Worm (Caenorhabditis elegans): ENCODE results near the gene K02C4.2.

Gene K02C4.2

DNA sequence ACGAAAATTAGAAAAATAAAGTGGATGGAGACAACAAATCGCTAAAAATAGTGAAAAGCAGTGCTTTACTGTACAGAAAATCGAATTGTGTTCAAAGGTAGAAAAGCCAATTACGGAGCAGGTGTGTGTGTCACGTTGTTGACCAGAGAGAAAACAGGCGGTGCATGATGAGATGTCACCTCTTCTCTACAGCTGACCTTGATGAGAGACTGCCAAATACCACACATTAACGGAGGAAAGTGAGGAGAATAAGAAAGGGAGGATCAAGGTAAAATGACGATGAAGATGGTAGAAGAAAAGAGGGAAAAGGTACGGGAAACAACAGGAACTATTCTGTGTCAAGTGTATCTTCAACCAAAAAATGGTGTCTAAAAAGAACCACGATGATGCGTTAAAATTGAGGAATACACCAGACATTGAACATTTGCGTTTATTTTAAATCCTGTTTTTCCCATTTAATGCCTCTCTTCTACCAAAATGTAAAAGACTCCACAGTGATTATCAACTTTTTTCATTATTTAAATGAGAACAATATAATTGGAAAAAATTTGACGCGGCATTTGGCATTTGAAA, 23.7 kb downstream of the K02C4.2 start:
- TF ChIP-seq nhr-237 (tag; optimal IDR thresholded peaks at IDR 0.05), result no peak
- TF ChIP-seq ama-1 (optimal IDR thresholded peaks at IDR 0.05), result no peak
- TF ChIP-seq unc-62 (GFP tag; optimal IDR thresholded peaks at IDR 0.05 in 1 of 2), result peak in 1 of 2 experiments; percentile 83
- no peak for TF ChIP-seq unc-62 (tag; optimal IDR thresholded peaks at IDR 0.05)
- TF ChIP-seq vab-7 (GFP tag; IDR thresholded peaks at IDR 0.05), result no peak
- TF ChIP-seq lin-15B (tag; optimal IDR thresholded peaks at IDR 0.05), result no peak
- no peak for TF ChIP-seq F49E8.2 (tag; optimal IDR thresholded peaks at IDR 0.05; ENCODE audit: borderline replicate concordance)
- peak; percentile 59 for TF ChIP-seq nhr-25 (tag; optimal IDR thresholded peaks at IDR 0.05; ENCODE audit: borderline replicate concordance, insufficient read depth)
- TF ChIP-seq hlh-30 (tag; optimal IDR thresholded peaks at IDR 0.05; ENCODE audit: insufficient read depth), result peak; percentile 43
- TF ChIP-seq daf-19 (GFP tag; conservative IDR thresholded peaks at IDR 0.05), result no peak

DNA sequence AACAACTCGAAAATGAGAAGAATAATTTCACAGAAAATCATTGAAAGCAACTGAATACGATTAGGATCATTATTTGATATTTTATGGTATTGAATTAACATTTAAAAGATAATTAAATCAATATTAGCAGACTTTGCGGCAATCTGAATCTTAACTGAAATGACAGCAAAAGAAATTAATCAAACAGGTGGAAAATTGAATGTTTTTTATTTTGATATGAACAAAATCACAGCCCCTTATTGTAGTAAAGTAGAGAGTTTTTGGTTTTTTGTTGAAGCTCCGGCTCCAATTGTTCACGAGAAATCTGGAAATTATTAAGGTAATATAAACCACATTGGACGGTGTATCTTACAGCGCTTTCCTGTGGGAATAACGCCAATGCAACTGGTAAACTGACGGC, 26.5 kb downstream of the K02C4.2 start, which contains the start of gene sre-2:
Gene sre-2 (minus strand): TSS at position 101 of the 400 bp plus-strand sequence.
- TF ChIP-seq nhr-48 (tag; optimal IDR thresholded peaks at IDR 0.05), result no peak
- TF ChIP-seq egl-27 (tag; optimal IDR thresholded peaks at IDR 0.05), result no peak
- TF ChIP-seq mes-2 (tag; optimal IDR thresholded peaks at IDR 0.05; ENCODE audit: poor library complexity, severe bottlenecking), result no peak
- TF ChIP-seq nhr-11 (tag; optimal IDR thresholded peaks at IDR 0.05), result no peak
- no peak for TF ChIP-seq snpc-1.2 (GFP tag; IDR thresholded peaks at IDR 0.05)
- TF ChIP-seq php-3 (GFP tag; IDR thresholded peaks at IDR 0.05), result no peak
- no peak for TF ChIP-seq dmd-8 (GFP tag; IDR thresholded peaks at IDR 0.05)
- TF ChIP-seq T26A8.4 (GFP tag; IDR thresholded peaks at IDR 0.05), result no peak

DNA sequence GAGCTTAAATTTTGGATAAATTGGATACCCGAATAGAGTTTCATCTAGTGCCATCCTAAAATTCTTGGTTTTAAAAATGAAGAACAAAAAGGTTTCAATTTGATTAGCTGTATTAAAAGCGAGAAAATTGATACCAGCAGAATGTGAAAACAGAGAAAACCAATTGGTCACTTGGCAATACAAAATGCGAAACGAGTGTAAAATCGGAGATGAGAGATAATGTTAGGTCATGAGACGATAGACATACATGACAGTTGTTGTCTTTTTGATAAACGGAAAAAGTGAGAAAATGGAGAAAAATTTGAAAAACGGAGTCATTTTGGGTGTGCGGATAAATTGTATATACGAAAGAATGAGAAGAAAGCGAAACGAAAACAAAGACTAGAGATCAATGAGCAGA, 29.4 kb downstream of the K02C4.2 start, which contains the start of gene sfxn-5:
Gene sfxn-5 (minus strand): TSS at position 55 of the 400 bp plus-strand sequence.
- TF ChIP-seq spr-3 (GFP tag; optimal IDR thresholded peaks at IDR 0.05), result no peak
- peak; percentile 65 for TF ChIP-seq nhr-28 (tag; optimal IDR thresholded peaks at IDR 0.05)
- TF ChIP-seq mes-2 (tag; optimal IDR thresholded peaks at IDR 0.05; ENCODE audit: poor library complexity, severe bottlenecking), result no peak
- TF ChIP-seq daf-16 (GFP tag; optimal IDR thresholded peaks at IDR 0.05), result no peak
- TF ChIP-seq daf-16 (tag; optimal IDR thresholded peaks at IDR 0.05), result peak; percentile 68
- TF ChIP-seq unc-62 (GFP tag; optimal IDR thresholded peaks at IDR 0.05 in 1 of 2), result peak in 1 of 2 experiments; percentile 13
- no peak for TF ChIP-seq unc-62 (tag; optimal IDR thresholded peaks at IDR 0.05)
- TF ChIP-seq pqm-1 (tag; optimal IDR thresholded peaks at IDR 0.05), result peak; percentile 65
- no peak for TF ChIP-seq Y5F2A.4 (GFP tag; optimal IDR thresholded peaks at IDR 0.05)
- TF ChIP-seq nhr-11 (tag; optimal IDR thresholded peaks at IDR 0.05), result peak; percentile 8
- TF ChIP-seq php-3 (GFP tag; IDR thresholded peaks at IDR 0.05), result no peak
- peak; percentile 45 for TF ChIP-seq hlh-11 (tag; optimal IDR thresholded peaks at IDR 0.05)
- TF ChIP-seq dve-1 (tag; optimal IDR thresholded peaks at IDR 0.05; ENCODE audit: insufficient read depth), result peak; percentile 42
- TF ChIP-seq lsy-2 (tag; optimal IDR thresholded peaks at IDR 0.05), result peak in 1 of 2 experiments; percentile 42
- peak; percentile 57 for TF ChIP-seq hlh-30 (tag; optimal IDR thresholded peaks at IDR 0.05; ENCODE audit: insufficient read depth)

DNA sequence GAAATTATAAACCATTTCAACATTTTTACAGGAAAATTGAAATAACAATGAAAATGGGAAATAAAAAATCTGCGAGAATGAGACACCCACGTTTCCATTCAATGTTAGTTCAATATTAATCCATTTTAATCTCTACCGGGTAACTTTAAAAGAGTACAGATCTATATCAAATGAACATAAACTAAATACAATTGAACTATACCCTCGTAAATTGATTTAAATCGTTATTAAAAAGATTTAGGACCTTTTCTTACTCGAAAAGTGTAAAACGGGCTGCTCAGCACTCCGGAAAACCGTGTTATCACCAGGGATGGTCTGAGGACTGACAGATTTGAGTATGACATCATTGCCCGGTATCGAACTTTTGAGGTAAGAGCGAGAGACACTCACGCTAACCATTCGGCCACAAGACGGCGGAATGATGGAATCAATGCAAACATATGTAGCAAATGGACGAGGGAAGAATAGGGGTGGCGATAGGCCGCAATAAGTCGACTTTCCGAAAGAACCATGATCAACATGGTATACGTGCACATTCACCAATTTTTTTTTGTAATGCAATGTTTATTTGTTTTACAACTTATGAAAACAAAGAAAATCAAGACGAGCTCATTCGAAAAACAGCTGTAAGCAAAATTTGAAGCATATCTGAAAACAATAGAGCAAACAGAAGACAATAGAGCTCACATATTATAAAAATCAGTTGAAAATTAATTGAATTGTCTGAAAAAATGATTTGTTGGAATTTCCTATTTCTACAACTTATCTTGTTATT, 31.5 kb downstream of the K02C4.2 start, which contains the start of the genes chst-1 and C41C4.9:
Gene chst-1 (minus strand): TSS at position 51 of the 775 bp plus-strand sequence.
Gene C41C4.9 (plus strand): TSS at position 725 of the 775 bp plus-strand sequence.
- TF ChIP-seq lin-1 (GFP tag; IDR thresholded peaks at IDR 0.05) (peak; percentile 96), cey-2 (tag; optimal IDR thresholded peaks at IDR 0.05; ENCODE audit: borderline replicate concordance, insufficient read depth) (no peak), zip-2 (tag; optimal IDR thresholded peaks at IDR 0.05) (no peak), Y48G9A.11 (GFP tag; IDR thresholded peaks at IDR 0.05) (peak; percentile 84; the same call in 1 of the 2 replicates), vab-7 (GFP tag; IDR thresholded peaks at IDR 0.05) (peak; percentile 94), lin-15B (tag; optimal IDR thresholded peaks at IDR 0.05) (no peak), ceh-44 (GFP tag; IDR thresholded peaks at IDR 0.05) (peak; percentile 79; the same call in 1 of the 2 replicates), R02D3.7 (tag; optimal IDR thresholded peaks at IDR 0.05) (no peak), madf-9 (GFP tag; conservative IDR thresholded peaks at IDR 0.05) (peak; percentile 90), mxl-3 (GFP tag; optimal IDR thresholded peaks at IDR 0.05) (peak; percentile 82), hmg-1.1 (GFP tag; IDR thresholded peaks at IDR 0.05) (peak; percentile 76), ces-1 (GFP tag; optimal IDR thresholded peaks at IDR 0.05) (no peak), nhr-42 (GFP tag; IDR thresholded peaks at IDR 0.05) (no peak; the same call in none of the 2 replicates), nhr-28 (tag; optimal IDR thresholded peaks at IDR 0.05) (peak; percentile 25), nhr-41 (GFP tag; IDR thresholded peaks at IDR 0.05) (peak; percentile 92), php-3 (GFP tag; IDR thresholded peaks at IDR 0.05) (peak; percentile 90), nhr-77 (tag; optimal IDR thresholded peaks at IDR 0.05) (peak; percentile 13), ctbp-1 (GFP tag; IDR thresholded peaks at IDR 0.05) (peak; percentile 83), ceh-20 (GFP tag; IDR thresholded peaks at IDR 0.05) (peak; percentile 80)
